Fruit fly (Drosophila melanogaster) whole organism, embryonic: Measurements from ENCODE around the gene fiz.

Experiments
- Ada2b ChIP-seq: fragments of 200-800 bp; sonication (Bioruptor generic); IDR thresholded peaks from 2 replicates; pipeline ENCODE4 v1.3.6; 2022; ENCODE audit warnings: missing biosample characterization, missing genetic modification characterization
- Atf3 ChIP-seq: fragments of 200-800 bp; sonication (Bioruptor generic); optimal IDR thresholded peaks from 3 replicates; lab custom pipeline; 2016; ENCODE audit warnings: missing biosample characterization, missing genetic modification characterization
- CG10147 ChIP-seq: fragments of 200-800 bp; sonication (Bioruptor generic); optimal IDR thresholded peaks from 2 replicates; lab custom pipeline; 2019; ENCODE audit warnings: missing biosample characterization, mild to moderate bottlenecking, missing genetic modification characterization, moderate library complexity
- CG10274 ChIP-seq: fragments of 200-800 bp; sonication (Bioruptor generic); optimal IDR thresholded peaks from 3 replicates; lab custom pipeline; 2017; ENCODE audit warnings: missing biosample characterization, mild to moderate bottlenecking, missing genetic modification characterization
- CG11085 ChIP-seq: fragments of 200-800 bp; sonication (Bioruptor generic); IDR thresholded peaks from 2 replicates; pipeline ENCODE4 v1.3.6; 2022; ENCODE audit warnings: missing biosample characterization, missing genetic modification characterization
- CG11696 ChIP-seq: fragments of 200-800 bp; sonication (Bioruptor generic); IDR thresholded peaks from 2 replicates; pipeline ENCODE4 v1.3.6; 2022; ENCODE audit warnings: missing biosample characterization, missing genetic modification characterization
- CG12071 ChIP-seq: fragments of 200-800 bp; sonication (Bioruptor generic); optimal IDR thresholded peaks from 3 replicates; lab custom pipeline; 2018; ENCODE audit warnings: missing biosample characterization, mild to moderate bottlenecking, missing genetic modification characterization
- CG13624 ChIP-seq: fragments of 200-800 bp; sonication (Bioruptor generic); optimal IDR thresholded peaks from 2 replicates; lab custom pipeline; 2016; ENCODE audit warnings: missing biosample characterization, missing genetic modification characterization
- CG13894 ChIP-seq: fragments of 200-800 bp; sonication (Bioruptor generic); optimal IDR thresholded peaks from 3 replicates; lab custom pipeline; 2018; ENCODE audit warnings: missing biosample characterization, mild to moderate bottlenecking, missing genetic modification characterization, moderate library complexity
- CG14014 ChIP-seq: fragments of 200-800 bp; sonication (Bioruptor generic); IDR thresholded peaks from 2 replicates; pipeline ENCODE4 v1.3.6; 2022; ENCODE audit warnings: missing biosample characterization, missing genetic modification characterization
- CG17328 ChIP-seq: fragments of 200-800 bp; sonication (Bioruptor generic); IDR thresholded peaks from 2 replicates; pipeline ENCODE4 v1.3.6; 2022; ENCODE audit warnings: missing biosample characterization, missing genetic modification characterization
- CG17359 ChIP-seq: fragments of 200-800 bp; sonication (Bioruptor generic); optimal IDR thresholded peaks from 3 replicates; lab custom pipeline; 2018; ENCODE audit warnings: missing biosample characterization, mild to moderate bottlenecking, missing genetic modification characterization, moderate library complexity
- CG17802 ChIP-seq: fragments of 200-800 bp; sonication (Bioruptor generic); optimal IDR thresholded peaks from 2 replicates; lab custom pipeline; 2018; ENCODE audit warnings: missing biosample characterization, mild to moderate bottlenecking, missing genetic modification characterization, moderate library complexity
- CG4424 ChIP-seq: fragments of 200-800 bp; sonication (Bioruptor generic); optimal IDR thresholded peaks from 3 replicates; lab custom pipeline; 2016; ENCODE audit warnings: missing biosample characterization, missing genetic modification characterization
- CG6272 ChIP-seq: fragments of 200-800 bp; sonication (Bioruptor generic); IDR thresholded peaks from 2 replicates; pipeline ENCODE4 v1.3.6; 2022; ENCODE audit warnings: missing biosample characterization, missing genetic modification characterization
- CG9215 ChIP-seq: fragments of 200-800 bp; sonication (Bioruptor generic); IDR thresholded peaks from 2 replicates; pipeline ENCODE4 v1.3.6; 2022; ENCODE audit warnings: missing biosample characterization, missing genetic modification characterization
- Camta ChIP-seq: fragments of 200-800 bp; sonication (Bioruptor generic); optimal IDR thresholded peaks from 2 replicates; lab custom pipeline; 2016; ENCODE audit warnings: missing biosample characterization, missing genetic modification characterization
- CrebB ChIP-seq: fragments of 200-800 bp; sonication (Bioruptor generic); optimal IDR thresholded peaks from 3 replicates; lab custom pipeline; 2018; ENCODE audit warnings: missing biosample characterization, mild to moderate bottlenecking, missing genetic modification characterization
- D19A ChIP-seq: fragments of 200-800 bp; optimal IDR thresholded peaks from 3 replicates; lab custom pipeline; 2019; ENCODE audit warnings: missing biosample characterization, mild to moderate bottlenecking, missing genetic modification characterization, moderate library complexity
- Dip2 ChIP-seq: fragments of 200-800 bp; sonication (Bioruptor generic); IDR thresholded peaks from 2 replicates; pipeline ENCODE4 v1.3.6; 2022; ENCODE audit warnings: missing biosample characterization, missing genetic modification characterization
- Doc2 ChIP-seq: fragments of 200-800 bp; sonication (Bioruptor generic); IDR thresholded peaks from 2 replicates; pipeline ENCODE4 v1.3.6; 2022; ENCODE audit warnings: missing biosample characterization, missing genetic modification characterization
- Doc3 ChIP-seq: fragments of 200-800 bp; sonication (Bioruptor generic); IDR thresholded peaks from 3 replicates; pipeline ENCODE4 v1.3.6; 2022; ENCODE audit warnings: missing biosample characterization, missing genetic modification characterization; ENCODE audit not compliant: partially characterized antibody
- H15 ChIP-seq: fragments of 200-800 bp; sonication (Bioruptor generic); IDR thresholded peaks from 3 replicates; pipeline ENCODE4 v1.3.6; 2022; ENCODE audit warnings: missing biosample characterization, missing genetic modification characterization
- HLH4C ChIP-seq: fragments of 200-800 bp; sonication (Bioruptor generic); IDR thresholded peaks from 3 replicates; pipeline ENCODE4 v1.3.6; 2022; ENCODE audit warnings: missing biosample characterization, missing genetic modification characterization; ENCODE audit not compliant: partially characterized antibody
- NfI ChIP-seq: fragments of 200-800 bp; sonication (Bioruptor generic); optimal IDR thresholded peaks from 3 replicates; lab custom pipeline; 2018; ENCODE audit warnings: missing biosample characterization, mild to moderate bottlenecking, missing genetic modification characterization, moderate library complexity
- Scr ChIP-seq: fragments of 200-800 bp; sonication (Bioruptor generic); IDR thresholded peaks from 2 replicates; pipeline ENCODE4 v1.3.6; 2022; ENCODE audit warnings: missing biosample characterization, missing genetic modification characterization; ENCODE audit not compliant: partially characterized antibody
- Sry-β ChIP-seq: fragments of 200-800 bp; sonication (Bioruptor generic); optimal IDR thresholded peaks from 2 replicates; lab custom pipeline; 2018; ENCODE audit warnings: missing biosample characterization, mild to moderate bottlenecking, missing genetic modification characterization, moderate library complexity
- Tbp ChIP-seq: fragments of >200 bp; optimal IDR thresholded peaks from 2 replicates; lab custom pipeline; 2018; ENCODE audit warnings: missing biosample characterization, missing genetic modification characterization
- Usf ChIP-seq: fragments of 200-800 bp; sonication (Bioruptor generic); optimal IDR thresholded peaks from 2 replicates; lab custom pipeline; 2017; ENCODE audit warnings: missing genotype, missing biosample characterization, missing genetic modification characterization
- ac ChIP-seq: fragments of 200-800 bp; sonication (Bioruptor generic); optimal IDR thresholded peaks from 3 replicates; lab custom pipeline; 2017; ENCODE audit warnings: missing biosample characterization, mild to moderate bottlenecking, missing genetic modification characterization
- al ChIP-seq: fragments of 200-800 bp; sonication (Bioruptor generic); IDR thresholded peaks from 2 replicates; pipeline ENCODE4 v1.3.6; 2022; ENCODE audit warnings: missing biosample characterization, missing genetic modification characterization
- bcd ChIP-seq: fragments of 200-800 bp; sonication (Bioruptor generic); optimal IDR thresholded peaks from 2 replicates; lab custom pipeline; 2017; ENCODE audit warnings: missing biosample characterization, mild to moderate bottlenecking, missing genetic modification characterization
- bigmax ChIP-seq: fragments of 200-800 bp; sonication (Bioruptor generic); optimal IDR thresholded peaks from 2 replicates; lab custom pipeline; 2018; ENCODE audit warnings: missing biosample characterization, mild to moderate bottlenecking, missing genetic modification characterization
- crol ChIP-seq: fragments of 200-800 bp; sonication (Bioruptor generic); IDR thresholded peaks from 2 replicates; pipeline ENCODE4 v1.3.6; 2022; ENCODE audit warnings: missing biosample characterization, missing genetic modification characterization
- fd3F ChIP-seq: fragments of 200-800 bp; sonication (Bioruptor generic); optimal IDR thresholded peaks from 2 replicates; lab custom pipeline; 2018; ENCODE audit warnings: missing biosample characterization, mild to moderate bottlenecking, missing genetic modification characterization, moderate library complexity
- gcm2 ChIP-seq: fragments of 200-800 bp; sonication (Bioruptor generic); optimal IDR thresholded peaks from 2 replicates; lab custom pipeline; 2016; ENCODE audit warnings: missing biosample characterization, missing genetic modification characterization
- grau ChIP-seq: fragments of 200-800 bp; optimal IDR thresholded peaks from 3 replicates; lab custom pipeline; 2019; ENCODE audit warnings: missing biosample characterization, mild to moderate bottlenecking, missing genetic modification characterization, moderate library complexity
- hb ChIP-seq: fragments of 200-800 bp; sonication (Bioruptor generic); IDR thresholded peaks from 3 replicates; pipeline ENCODE4 v1.3.6; 2022; ENCODE audit warnings: missing biosample characterization, missing genetic modification characterization; ENCODE audit not compliant: partially characterized antibody
- jigr1 ChIP-seq: fragments of 200-800 bp; sonication (Bioruptor generic); IDR thresholded peaks from 3 replicates; pipeline ENCODE4 v1.3.6; 2022; ENCODE audit warnings: missing biosample characterization, missing genetic modification characterization
- lilli ChIP-seq: fragments of 200-800 bp; sonication (Bioruptor generic); optimal IDR thresholded peaks from 3 replicates; lab custom pipeline; 2016; ENCODE audit warnings: missing biosample characterization, missing genetic modification characterization
- mld ChIP-seq: fragments of 200-800 bp; sonication (Bioruptor generic); IDR thresholded peaks from 3 replicates; pipeline ENCODE4 v1.3.6; 2022; ENCODE audit warnings: missing biosample characterization, missing genetic modification characterization; ENCODE audit not compliant: partially characterized antibody
- nerfin-2 ChIP-seq: fragments of 200-800 bp; sonication (Bioruptor generic); IDR thresholded peaks from 2 replicates; pipeline ENCODE4 v1.3.6; 2022; ENCODE audit warnings: missing biosample characterization, missing genetic modification characterization; ENCODE audit not compliant: partially characterized antibody
- p53 ChIP-seq: fragments of 200-800 bp; sonication (Bioruptor generic); optimal IDR thresholded peaks from 2 replicates; lab custom pipeline; 2016; ENCODE audit warnings: missing biosample characterization, missing genetic modification characterization
- pho ChIP-seq: fragments of 200-800 bp; sonication (Bioruptor generic); optimal IDR thresholded peaks from 2 replicates; lab custom pipeline; 2016; ENCODE audit warnings: missing biosample characterization, missing genetic modification characterization
- pros ChIP-seq: fragments of 200-800 bp; sonication (Bioruptor generic); optimal IDR thresholded peaks from 3 replicates; lab custom pipeline; 2019; ENCODE audit warnings: missing biosample characterization, mild to moderate bottlenecking, missing genetic modification characterization, moderate library complexity
- schlank ChIP-seq: fragments of 200-800 bp; sonication (Bioruptor generic); optimal IDR thresholded peaks from 2 replicates; lab custom pipeline; 2018; ENCODE audit warnings: missing biosample characterization, mild to moderate bottlenecking, missing genetic modification characterization
- scrt ChIP-seq: fragments of 200-800 bp; sonication (Bioruptor generic); optimal IDR thresholded peaks from 2 replicates; lab custom pipeline; 2018; ENCODE audit warnings: missing biosample characterization, mild to moderate bottlenecking, missing genetic modification characterization, moderate library complexity
- tup ChIP-seq: fragments of 200-800 bp; sonication (Bioruptor generic); optimal IDR thresholded peaks from 2 replicates; lab custom pipeline; 2016; ENCODE audit warnings: missing biosample characterization, mild to moderate bottlenecking, missing genetic modification characterization, moderate library complexity
- wor ChIP-seq: fragments of 200-800 bp; sonication (Bioruptor generic); IDR thresholded peaks from 2 replicates; pipeline ENCODE4 v1.3.6; 2022; ENCODE audit warnings: missing biosample characterization, missing genetic modification characterization
- yki ChIP-seq: fragments of >200 bp; optimal IDR thresholded peaks from 3 replicates; lab custom pipeline; 2018
- zf30C ChIP-seq: fragments of 200-800 bp; sonication (Bioruptor generic); optimal IDR thresholded peaks from 3 replicates; lab custom pipeline; 2018; ENCODE audit warnings: missing biosample characterization, mild to moderate bottlenecking, missing genetic modification characterization
- zfh2 ChIP-seq: fragments of 200-800 bp; sonication (Bioruptor generic); optimal IDR thresholded peaks from 2 replicates; lab custom pipeline; 2016; ENCODE audit warnings: missing biosample characterization, missing genetic modification characterization

fiz gene

DNA sequence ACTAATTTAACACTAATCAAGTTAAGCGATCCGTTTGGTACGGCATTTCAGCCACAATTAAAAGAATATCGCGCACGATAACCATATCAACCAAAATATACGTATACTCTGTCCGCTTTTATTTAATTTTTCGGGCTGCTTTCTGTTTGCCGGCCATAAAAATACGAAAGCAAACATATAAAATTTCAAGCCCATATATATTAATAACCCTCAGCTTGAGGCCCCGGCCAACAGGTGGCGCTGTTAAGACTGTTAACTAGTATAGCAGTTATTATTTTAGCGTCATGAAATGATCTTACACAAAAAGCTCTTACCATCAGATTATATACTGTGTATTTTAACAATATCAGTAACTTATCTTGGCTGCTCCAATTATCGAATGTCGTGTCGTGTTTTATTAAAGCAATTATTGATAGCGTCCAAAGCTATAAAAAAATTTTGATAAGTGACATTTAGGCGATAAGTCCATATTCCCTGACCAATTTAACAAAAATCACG lies 9.3 kb upstream of the fiz start, which contains the start of gene Eo (continued):
- no peak for TF ChIP-seq ac (GFP tag; lab: Kevin White, UChicago)
- TF ChIP-seq scrt (GFP tag; lab: Kevin White, UChicago) = no peak
- no peak for TF ChIP-seq CG11085 (GFP tag; lab: Robert Waterston, UW)
- no peak for TF ChIP-seq CrebB (tag; lab: Kevin White, UChicago)
- no peak for TF ChIP-seq schlank
- no peak for TF ChIP-seq Sry-β (GFP tag; lab: Kevin White, UChicago)
- no peak for TF ChIP-seq CG17328
- no peak for TF ChIP-seq Tbp (GFP tag; lab: Kevin White, UChicago)
- no peak for TF ChIP-seq Ada2b
- no peak for TF ChIP-seq NfI (GFP tag; lab: Kevin White, UChicago)
- TF ChIP-seq Scr (GFP tag; lab: Robert Waterston, UW) = no peak
- TF ChIP-seq zf30C = no peak
- no peak for TF ChIP-seq Atf3 (GFP tag; lab: Kevin White, UChicago)
- TF ChIP-seq CG13624 (GFP tag; lab: Kevin White, UChicago) = no peak
- no peak for TF ChIP-seq nerfin-2
- peak; percentile 3 for TF ChIP-seq D19A
- TF ChIP-seq grau (tag; lab: Kevin White, UChicago) = peak; percentile 5
- TF ChIP-seq bigmax (GFP tag; lab: Kevin White, UChicago) = no peak
- TF ChIP-seq pros (GFP tag; lab: Kevin White, UChicago) = no peak
- TF ChIP-seq CG10274 (GFP tag; lab: Kevin White, UChicago) = no peak
- no peak for TF ChIP-seq CG11696
- TF ChIP-seq CG17359 (tag; lab: Kevin White, UChicago) = no peak
- TF ChIP-seq zfh2 (GFP tag; lab: Kevin White, UChicago) = no peak
- TF ChIP-seq CG9215 (GFP tag; lab: Robert Waterston, UW) = no peak
- TF ChIP-seq Doc3 (GFP tag; lab: Robert Waterston, UW) = no peak
- TF ChIP-seq al (GFP tag; lab: Robert Waterston, UW) = no peak
- no peak for TF ChIP-seq hb (GFP tag; lab: Robert Waterston, UW)
- no peak for TF ChIP-seq crol
- no peak for TF ChIP-seq gcm2 (GFP tag; lab: Kevin White, UChicago)
- TF ChIP-seq CG13894 (tag; lab: Kevin White, UChicago) = no peak
- no peak for TF ChIP-seq tup
- TF ChIP-seq wor = no peak
- no peak for TF ChIP-seq CG17802 (tag; lab: Kevin White, UChicago)
- TF ChIP-seq Usf (GFP tag; lab: Kevin White, UChicago) = no peak
- no peak for TF ChIP-seq Dip2 (GFP tag; lab: Robert Waterston, UW)
- no peak for TF ChIP-seq H15 (GFP tag; lab: Robert Waterston, UW)
- no peak for TF ChIP-seq jigr1 (GFP tag; lab: Robert Waterston, UW)
- no peak for TF ChIP-seq HLH4C
- no peak for TF ChIP-seq mld (GFP tag; lab: Robert Waterston, UW)
- TF ChIP-seq p53 (GFP tag; lab: Kevin White, UChicago) = no peak
- no peak for TF ChIP-seq pho
- no peak for TF ChIP-seq lilli (GFP tag; lab: Kevin White, UChicago)
- no peak for TF ChIP-seq bcd (GFP tag; lab: Kevin White, UChicago)
- no peak for TF ChIP-seq CG4424 (GFP tag; lab: Kevin White, UChicago)
- TF ChIP-seq CG12071 (GFP tag; lab: Kevin White, UChicago) = no peak
- TF ChIP-seq yki = no peak
- TF ChIP-seq CG6272 = no peak
- TF ChIP-seq CG14014 = no peak
- TF ChIP-seq fd3F (GFP tag; lab: Kevin White, UChicago) = no peak
- no peak for TF ChIP-seq Camta (GFP tag; lab: Kevin White, UChicago)
- no peak for TF ChIP-seq CG10147 (GFP tag; lab: Kevin White, UChicago)
- TF ChIP-seq Doc2 (GFP tag; lab: Robert Waterston, UW) = no peak
